Fruit fly (Drosophila melanogaster): ENCODE data around the gene zen2.

zen2 gene

dm6 chr3R:6759419-6759818 is 15.5 kb upstream of the zen2 start, which contains the start of gene bcd:
Gene bcd (minus strand): TSS chr3R:6759466.
- no peak for TF ChIP-seq CG17806 (tag; optimal IDR thresholded peaks at IDR 0.05)
- TF ChIP-seq Ets98B (GFP tag; IDR thresholded peaks at IDR 0.05), result peak; percentile 36; the same call in 1 of the 2 replicates
- TF ChIP-seq CG13204 (GFP tag; optimal IDR thresholded peaks at IDR 0.05), result no peak
- TF ChIP-seq CG34367 (tag; optimal IDR thresholded peaks at IDR 0.05), result peak; percentile 31
- TF ChIP-seq CG32121 (GFP tag; IDR thresholded peaks at IDR 0.05), result peak; percentile 46; the same call in 1 of the 2 replicates
- peak; percentile 23 for TF ChIP-seq CG8159 (tag; optimal IDR thresholded peaks at IDR 0.05)
- peak; percentile 25 for TF ChIP-seq Pif1A (GFP tag; optimal IDR thresholded peaks at IDR 0.05)
- TF ChIP-seq CG8301 (tag; optimal IDR thresholded peaks at IDR 0.05), result no peak
- peak; percentile 77 for TF ChIP-seq fd96Ca (GFP tag; IDR thresholded peaks at IDR 0.05)
- TF ChIP-seq CG10348 (GFP tag; IDR thresholded peaks at IDR 0.05), result no peak
- no peak for TF ChIP-seq CG9948 (tag; optimal IDR thresholded peaks at IDR 0.05)
- peak; percentile 35 for TF ChIP-seq D1 (tag; optimal IDR thresholded peaks at IDR 0.05)
- no peak; the same call in 2 of the 3 replicates for TF ChIP-seq CG4496 (GFP tag; IDR thresholded peaks at IDR 0.05)
- no peak for TF ChIP-seq Snoo (tag; optimal IDR thresholded peaks at IDR 0.05)
- TF ChIP-seq Pif1B (GFP tag; optimal IDR thresholded peaks at IDR 0.05), result no peak
- no peak for TF ChIP-seq gl (tag; optimal IDR thresholded peaks at IDR 0.05)
- no peak for TF ChIP-seq EcR (GFP tag; optimal IDR thresholded peaks at IDR 0.05)
- TF ChIP-seq CG14655 (GFP tag; optimal IDR thresholded peaks at IDR 0.05), result peak; percentile 16
- TF ChIP-seq rn (GFP tag; IDR thresholded peaks at IDR 0.05), result 0 out of 2 replicates have a peak, but pooled peaks have one; percentile 27
- TF ChIP-seq CG12605 (GFP tag; IDR thresholded peaks at IDR 0.05), result no peak
- TF ChIP-seq CG15710 (tag; optimal IDR thresholded peaks at IDR 0.05), result no peak

DNA sequence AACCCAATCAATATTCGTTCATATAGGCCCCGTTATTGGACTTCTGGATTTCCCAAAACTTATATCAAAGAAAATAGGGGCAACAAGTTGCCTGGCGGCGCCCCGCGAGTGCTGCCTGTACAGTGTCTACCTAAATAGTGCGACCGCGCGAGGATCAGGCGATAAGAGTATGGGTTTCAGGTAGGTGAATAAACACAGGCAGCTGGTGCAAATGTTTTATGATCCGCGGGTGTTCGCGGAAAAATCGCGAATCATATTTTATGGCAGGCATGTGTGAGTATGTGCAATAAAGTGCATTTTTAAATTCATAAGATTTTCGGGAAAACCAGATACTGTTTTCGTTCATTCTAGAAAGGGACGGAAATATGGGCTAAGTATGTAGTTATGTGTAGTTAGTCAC is 11.5 kb upstream of the zen2 start:
- no peak for TF ChIP-seq CG14655 (GFP tag; optimal IDR thresholded peaks at IDR 0.05)
- TF ChIP-seq fd96Ca (GFP tag; IDR thresholded peaks at IDR 0.05), result no peak
- TF ChIP-seq CG4496 (GFP tag; IDR thresholded peaks at IDR 0.05), result no peak
- no peak for TF ChIP-seq D1 (tag; optimal IDR thresholded peaks at IDR 0.05)
- TF ChIP-seq CG34367 (tag; optimal IDR thresholded peaks at IDR 0.05), result no peak
- no peak for TF ChIP-seq CG9948 (tag; optimal IDR thresholded peaks at IDR 0.05)
- TF ChIP-seq Ets98B (GFP tag; IDR thresholded peaks at IDR 0.05), result no peak
- no peak for TF ChIP-seq rn (GFP tag; IDR thresholded peaks at IDR 0.05)
- TF ChIP-seq CG12605 (GFP tag; IDR thresholded peaks at IDR 0.05), result no peak
- TF ChIP-seq Snoo (tag; optimal IDR thresholded peaks at IDR 0.05), result no peak

dm6 chr3R:6754104-6754951 is 10.4 kb upstream of the zen2 start, which contains the start of gene zen:
Gene zen (minus strand): TSS chr3R:6754194.
- TF ChIP-seq CG9948 (tag; optimal IDR thresholded peaks at IDR 0.05) (no peak), Pif1A (GFP tag; optimal IDR thresholded peaks at IDR 0.05) (no peak), CG34367 (tag; optimal IDR thresholded peaks at IDR 0.05) (no peak), CG10348 (GFP tag; IDR thresholded peaks at IDR 0.05) (no peak), D1 (tag; optimal IDR thresholded peaks at IDR 0.05) (no peak), gl (tag; optimal IDR thresholded peaks at IDR 0.05) (no peak), CG13204 (GFP tag; optimal IDR thresholded peaks at IDR 0.05) (no peak), CG8159 (tag; optimal IDR thresholded peaks at IDR 0.05) (no peak), rn (GFP tag; IDR thresholded peaks at IDR 0.05) (no peak), CG32121 (GFP tag; IDR thresholded peaks at IDR 0.05) (no peak), CG8301 (tag; optimal IDR thresholded peaks at IDR 0.05) (no peak), Snoo (tag; optimal IDR thresholded peaks at IDR 0.05) (no peak)

DNA sequence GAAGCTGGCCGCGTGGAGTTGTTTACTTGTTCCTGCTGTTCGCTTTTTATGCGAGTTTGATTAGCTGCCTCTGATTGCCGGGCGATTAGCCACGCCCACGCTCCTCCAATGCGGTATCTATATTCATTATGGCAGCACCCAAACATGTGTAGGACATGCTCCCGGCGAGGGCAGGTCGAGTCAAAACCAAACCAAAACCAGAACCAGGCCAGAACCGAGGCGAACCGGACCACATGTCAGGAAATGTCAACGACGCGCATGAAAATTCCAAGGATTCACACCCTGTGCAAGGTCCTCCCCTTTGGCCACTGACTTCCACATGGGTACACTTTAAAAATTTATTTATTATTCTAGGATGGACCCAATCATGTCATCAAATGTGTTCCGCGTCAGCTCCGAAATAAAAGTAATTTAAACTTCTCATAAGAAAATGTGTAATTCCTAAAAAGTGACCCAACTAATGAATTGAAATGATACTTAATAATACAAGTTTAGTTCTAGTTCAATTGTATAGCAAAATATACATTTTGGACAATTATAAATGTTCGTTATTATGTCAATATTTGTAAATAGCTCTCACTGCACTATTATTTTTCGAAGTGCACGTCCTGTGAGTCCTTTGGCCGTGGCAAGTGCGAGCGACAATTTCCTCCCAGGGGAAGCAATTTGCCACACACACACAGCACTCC is 7.7 kb upstream of the zen2 start:
- TF ChIP-seq Ets98B (GFP tag; IDR thresholded peaks at IDR 0.05), result no peak
- no peak for TF ChIP-seq CG9948 (tag; optimal IDR thresholded peaks at IDR 0.05)
- no peak for TF ChIP-seq D1 (tag; optimal IDR thresholded peaks at IDR 0.05)
- TF ChIP-seq CG13204 (GFP tag; optimal IDR thresholded peaks at IDR 0.05), result no peak

dm6 chr3R:6747907-6748306 is 4.0 kb upstream of the zen2 start, which contains the start of gene CG34297:
Gene CG34297 (minus strand): TSS chr3R:6748007.
- TF ChIP-seq CG8301 (tag; optimal IDR thresholded peaks at IDR 0.05) (no peak), rn (GFP tag; IDR thresholded peaks at IDR 0.05) (no peak), CG4496 (GFP tag; IDR thresholded peaks at IDR 0.05) (no peak), Pif1B (GFP tag; optimal IDR thresholded peaks at IDR 0.05) (no peak), CG32121 (GFP tag; IDR thresholded peaks at IDR 0.05) (no peak)

DNA sequence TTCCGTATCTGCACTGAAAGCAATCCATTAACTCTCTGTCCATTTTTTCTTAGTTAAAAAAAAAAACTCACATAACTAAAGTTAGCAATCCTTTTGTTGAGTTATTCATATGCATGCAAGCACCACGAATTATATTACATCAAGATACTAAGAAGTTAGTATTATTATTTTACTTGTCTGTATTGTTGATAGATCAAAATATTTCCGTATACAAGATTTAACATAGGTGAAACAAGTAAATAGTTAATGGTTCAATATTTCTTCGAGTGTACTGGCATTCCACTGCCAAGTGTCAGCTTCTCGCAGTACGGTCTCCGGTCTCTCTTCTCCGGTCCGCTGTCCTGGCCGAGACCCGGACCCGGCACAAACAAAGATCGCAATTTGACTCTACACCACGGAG is 2.3 kb upstream of the zen2 start:
- TF ChIP-seq CG12605 (GFP tag; IDR thresholded peaks at IDR 0.05) (no peak), D1 (tag; optimal IDR thresholded peaks at IDR 0.05) (no peak), Pif1A (GFP tag; optimal IDR thresholded peaks at IDR 0.05) (no peak), CG4496 (GFP tag; IDR thresholded peaks at IDR 0.05) (no peak), CG8159 (tag; optimal IDR thresholded peaks at IDR 0.05) (no peak), EcR (GFP tag; optimal IDR thresholded peaks at IDR 0.05) (no peak), CG10348 (GFP tag; IDR thresholded peaks at IDR 0.05) (no peak), CG34367 (tag; optimal IDR thresholded peaks at IDR 0.05) (no peak), CG13204 (GFP tag; optimal IDR thresholded peaks at IDR 0.05) (no peak), CG8301 (tag; optimal IDR thresholded peaks at IDR 0.05) (no peak)

Measured in whole organism, pupa.